Worm (Caenorhabditis elegans): ENCODE data around the gene srh-141.

The srh-141 gene

DNA sequence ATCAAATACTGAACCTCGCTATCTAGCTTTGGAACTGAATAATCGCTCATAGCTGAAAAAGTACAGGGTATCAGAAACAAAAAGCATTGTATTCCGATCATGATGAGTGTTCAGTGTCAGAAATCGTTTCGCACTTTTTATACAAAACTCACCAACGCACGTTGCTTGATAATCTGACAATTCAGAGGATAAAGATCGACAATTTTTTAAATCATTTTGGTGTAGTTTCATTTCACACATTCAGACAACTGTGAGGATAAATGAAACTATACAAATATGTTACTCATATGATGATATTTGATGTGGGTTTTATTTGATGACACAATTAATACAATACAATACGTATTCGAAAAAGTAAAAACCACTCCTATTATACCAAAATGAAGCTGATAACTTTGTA, 39.3 kb downstream of the srh-141 start, which contains the start of gene F57E7.2:
Gene F57E7.2 (minus strand): TSS at position 101 of the 400 bp plus-strand sequence.
- TF ChIP-seq pha-4 (tag; optimal IDR thresholded peaks at IDR 0.05), result no peak
- no peak for TF ChIP-seq hrde-1 (tag; optimal IDR thresholded peaks at IDR 0.05; ENCODE audit: borderline replicate concordance)

DNA sequence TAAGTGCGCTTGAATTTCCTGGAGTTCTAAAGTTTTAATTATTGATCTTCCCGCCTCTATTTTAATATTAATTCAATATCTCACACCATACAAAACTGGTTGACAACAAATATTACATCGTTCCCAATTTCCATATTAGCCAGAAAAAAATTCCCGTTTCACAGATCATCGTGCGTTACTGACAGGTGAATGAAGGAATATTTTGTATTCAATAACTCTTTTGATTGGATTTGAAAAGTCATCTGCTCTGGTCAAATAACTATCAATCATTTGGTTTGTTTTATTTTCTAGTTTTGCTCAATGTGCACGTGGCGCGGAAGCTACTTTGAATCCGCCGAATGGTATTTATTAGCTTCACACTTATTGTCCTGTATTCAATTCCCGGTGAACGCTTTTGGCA, 40.0 kb downstream of the srh-141 start, which contains the start of gene srh-139:
Gene srh-139 (plus strand): TSS at position 301 of the 400 bp plus-strand sequence.
- TF ChIP-seq B0019.2 (GFP tag; conservative IDR thresholded peaks at IDR 0.05) (no peak), ztf-3 (GFP tag; optimal IDR thresholded peaks at IDR 0.05) (no peak), let-607 (tag; optimal IDR thresholded peaks at IDR 0.05) (no peak), hrde-1 (tag; optimal IDR thresholded peaks at IDR 0.05; ENCODE audit: borderline replicate concordance) (no peak), sptf-2 (GFP tag; optimal IDR thresholded peaks at IDR 0.05) (no peak), ztf-22 (GFP tag; optimal IDR thresholded peaks at IDR 0.05) (no peak), nhr-179 (tag; optimal IDR thresholded peaks at IDR 0.05) (no peak)

- TF ChIP-seq Y53F4B.3 (GFP tag; IDR thresholded peaks at IDR 0.05) (no peak), F37B4.10 (GFP tag; IDR thresholded peaks at IDR 0.05) (no peak), ztf-3 (GFP tag; optimal IDR thresholded peaks at IDR 0.05) (no peak), madf-10 (tag; optimal IDR thresholded peaks at IDR 0.05) (no peak), C17E4.6 (GFP tag; IDR thresholded peaks at IDR 0.05) (no peak), gei-17 (GFP tag; optimal IDR thresholded peaks at IDR 0.05) (no peak), ceh-40 (GFP tag; IDR thresholded peaks at IDR 0.05) (no peak), rpc-1 (optimal IDR thresholded peaks at IDR 0.05) (no peak), rpc-1 (tag; optimal IDR thresholded peaks at IDR 0.05) (no peak), aptf-2 (GFP tag; conservative IDR thresholded peaks at IDR 0.05) (no peak), hmg-20 (GFP tag; IDR thresholded peaks at IDR 0.05) (no peak), hlh-12 (tag; optimal IDR thresholded peaks at IDR 0.05) (no peak), Y67H2A.10 (GFP tag; conservative IDR thresholded peaks at IDR 0.05) (no peak), lin-35 (GFP tag; optimal IDR thresholded peaks at IDR 0.05) (no peak), nhr-80 (tag; optimal IDR thresholded peaks at IDR 0.05) (no peak), ekl-4 (GFP tag; IDR thresholded peaks at IDR 0.05) (no peak)
These were observed 43.7 kb downstream of the srh-141 start, which contains the start of gene Y32B12A.5 for ce11 chrV:16487474-16487873. Gene Y32B12A.5, minus strand, starts transcription at chrV:16487574.

- TF ChIP-seq K11D2.4 (GFP tag; IDR thresholded peaks at IDR 0.05) (no peak), ceh-91 (GFP tag; IDR thresholded peaks at IDR 0.05) (no peak), ztf-3 (GFP tag; optimal IDR thresholded peaks at IDR 0.05) (no peak), madf-3 (GFP tag; IDR thresholded peaks at IDR 0.05) (no peak), T07F8.4 (tag; optimal IDR thresholded peaks at IDR 0.05) (no peak), nfya-1 (tag; optimal IDR thresholded peaks at IDR 0.05; ENCODE audit: borderline replicate concordance, insufficient read depth) (no peak), Y56A3A.18 (GFP tag; IDR thresholded peaks at IDR 0.05) (no peak), Y67H2A.10 (GFP tag; conservative IDR thresholded peaks at IDR 0.05) (no peak), lsl-1 (GFP tag; optimal IDR thresholded peaks at IDR 0.05) (no peak), lin-40 (tag; optimal IDR thresholded peaks at IDR 0.05) (no peak)
These were observed 44.4 kb downstream of the srh-141 start, which contains the start of gene sqst-4 for ce11 chrV:16488172-16488571. Gene sqst-4, plus strand, starts transcription at chrV:16488472.

ce11 chrV:16494359-16494758, 50.6 kb downstream of the srh-141 start, which contains the start of gene comt-2:
Gene comt-2, minus strand, starts transcription at chrV:16494489.
- TF ChIP-seq ekl-4 (GFP tag; IDR thresholded peaks at IDR 0.05) (no peak), nhr-80 (tag; optimal IDR thresholded peaks at IDR 0.05) (peak; percentile 49), D2030.7 (GFP tag; IDR thresholded peaks at IDR 0.05) (no peak)

Measured in whole organism, young adult.